Worm (Caenorhabditis elegans): ENCODE measurements around the gene ZK593.3.

The ZK593.3 gene

DNA sequence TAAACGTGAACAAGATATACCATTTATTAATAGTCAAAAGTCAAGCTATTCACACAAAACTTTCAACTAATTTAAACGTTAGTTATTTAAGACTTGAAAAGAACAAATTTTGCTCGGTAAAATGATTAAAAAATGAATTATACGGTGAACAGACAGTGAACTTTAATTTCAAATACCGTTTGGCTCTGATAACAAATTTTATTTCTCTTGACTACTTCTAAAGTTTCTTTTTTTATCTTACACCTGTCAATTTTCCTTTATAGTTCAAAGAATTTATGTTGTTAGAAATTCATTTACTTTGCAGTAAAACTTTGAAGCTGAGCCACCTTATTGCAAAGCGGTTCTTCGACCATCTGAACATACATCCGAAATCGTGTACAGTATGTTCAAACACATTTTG is at the start of gene ZK593.3:
TSS of gene ZK593.3 (plus strand) at position 301 of the 400 bp plus-strand sequence.
- TF ChIP-seq W03F9.2 (tag; optimal IDR thresholded peaks at IDR 0.05) (no peak), dao-5 (tag; optimal IDR thresholded peaks at IDR 0.05) (no peak), him-1 (tag; optimal IDR thresholded peaks at IDR 0.05) (no peak)

DNA sequence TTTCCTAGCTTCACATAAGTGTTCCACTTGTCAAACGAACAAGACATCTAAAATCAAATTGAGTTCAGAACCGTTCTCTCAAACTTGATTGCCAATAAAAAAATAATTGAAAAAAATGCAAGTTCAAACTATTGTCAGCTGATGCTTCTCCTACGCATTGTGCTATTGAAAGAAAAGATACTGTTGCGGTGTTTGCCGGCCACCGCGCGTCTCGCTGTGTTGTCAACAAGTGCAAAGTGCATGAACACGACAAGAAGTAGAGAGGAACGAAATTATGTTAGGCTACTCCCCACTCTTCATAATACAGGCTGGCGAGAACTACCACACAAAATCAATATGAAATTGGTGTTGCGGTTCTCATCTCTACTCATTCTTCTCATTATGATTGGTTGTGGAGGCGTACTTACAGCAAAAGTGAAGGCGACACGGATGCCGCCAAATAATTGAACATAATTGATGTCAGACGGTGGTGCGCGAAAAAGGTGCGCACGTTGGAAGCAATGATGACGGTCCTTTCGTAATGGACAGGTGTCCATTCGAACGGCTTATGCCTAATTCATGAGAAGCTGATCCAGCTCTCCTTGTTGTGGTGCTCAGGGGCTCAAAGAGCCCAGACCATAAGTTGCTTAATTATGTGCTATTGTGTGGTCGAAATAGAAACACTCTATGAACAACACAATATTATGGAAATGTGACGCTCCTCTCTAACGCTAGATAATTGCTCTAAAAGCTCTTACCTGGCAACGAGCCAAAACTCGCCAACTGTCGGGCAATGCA is 47.9 kb upstream of the ZK593.3 start:
- TF ChIP-seq W03F9.2 (tag; optimal IDR thresholded peaks at IDR 0.05) (no peak), dao-5 (tag; optimal IDR thresholded peaks at IDR 0.05) (no peak), him-1 (tag; optimal IDR thresholded peaks at IDR 0.05) (no peak)

DNA sequence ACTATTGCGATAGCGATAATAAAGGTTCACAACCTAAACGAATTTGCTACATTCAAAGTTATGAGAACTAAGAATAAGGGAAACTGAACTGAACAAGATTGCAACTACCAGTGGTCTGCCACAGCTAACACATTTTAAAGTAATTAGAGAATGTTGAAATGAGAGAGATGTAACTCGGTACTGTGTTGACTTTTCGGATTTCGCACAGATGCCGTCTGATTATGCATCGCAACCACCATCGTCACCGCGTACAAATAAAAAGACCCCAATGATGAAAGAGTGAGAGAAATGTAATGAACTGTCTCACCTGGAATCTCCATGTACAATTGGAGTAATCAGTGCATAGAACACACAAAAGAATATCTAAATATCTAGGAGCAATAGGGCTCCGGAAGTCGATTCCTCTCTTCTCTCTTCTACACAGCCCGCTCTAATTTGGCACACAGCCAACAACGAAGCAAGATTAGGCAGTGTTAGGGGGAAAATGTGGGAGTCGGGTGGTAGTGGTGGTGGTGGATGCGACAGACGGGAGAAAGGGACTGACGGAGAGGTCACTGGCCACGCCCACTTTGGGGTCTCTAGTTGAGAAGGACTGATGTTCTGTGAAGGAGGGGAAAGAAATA is 46.7 kb upstream of the ZK593.3 start, which contains the start of gene F13E9.11:
TSS of gene F13E9.11 (minus strand) at position 507 of the 623 bp plus-strand sequence.
- TF ChIP-seq W03F9.2 (tag; optimal IDR thresholded peaks at IDR 0.05) (no peak), him-1 (tag; optimal IDR thresholded peaks at IDR 0.05) (no peak), dao-5 (tag; optimal IDR thresholded peaks at IDR 0.05) (no peak)

DNA sequence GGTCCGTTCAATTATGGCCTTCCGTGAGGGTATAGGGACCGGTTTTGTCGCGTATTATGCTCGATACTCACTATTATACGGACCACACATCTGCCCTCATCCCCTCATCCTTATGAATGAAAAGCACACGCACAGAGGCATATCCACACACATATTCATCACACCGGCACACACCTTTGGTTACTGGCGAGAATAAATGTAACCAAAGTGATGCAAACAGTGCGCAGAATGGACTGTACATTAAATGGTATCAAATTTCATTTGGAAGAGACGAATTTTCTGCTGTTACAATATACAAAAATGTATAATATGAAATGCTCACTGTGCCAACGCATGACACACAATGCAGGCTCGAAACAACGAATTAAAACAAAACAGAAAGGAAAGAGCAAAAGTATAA is 45.8 kb upstream of the ZK593.3 start:
- TF ChIP-seq dao-5 (tag; optimal IDR thresholded peaks at IDR 0.05) (no peak), him-1 (tag; optimal IDR thresholded peaks at IDR 0.05) (no peak), W03F9.2 (tag; optimal IDR thresholded peaks at IDR 0.05) (no peak)

DNA sequence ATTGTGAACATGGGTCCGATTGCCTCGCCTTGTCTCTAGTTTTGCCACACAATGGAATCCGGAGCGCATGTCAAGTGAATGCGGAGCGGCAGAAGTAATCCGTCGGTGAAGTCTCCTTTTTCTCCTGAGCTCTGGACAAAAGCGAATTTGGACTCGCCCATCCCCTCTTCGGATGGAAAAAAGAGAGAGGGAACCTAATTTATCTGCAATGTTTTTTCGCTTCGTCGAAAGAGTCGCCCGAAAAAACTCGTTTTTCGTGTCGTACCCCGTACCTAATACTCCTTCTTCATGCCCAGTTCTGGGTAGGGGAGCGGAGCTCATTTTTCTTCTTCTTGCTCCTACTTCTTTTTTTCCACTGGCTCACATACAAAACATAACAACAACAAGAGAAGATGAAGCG is 45.3 kb upstream of the ZK593.3 start:
- TF ChIP-seq dao-5 (tag; optimal IDR thresholded peaks at IDR 0.05), result no peak
- TF ChIP-seq him-1 (tag; optimal IDR thresholded peaks at IDR 0.05), result peak; percentile 1

DNA sequence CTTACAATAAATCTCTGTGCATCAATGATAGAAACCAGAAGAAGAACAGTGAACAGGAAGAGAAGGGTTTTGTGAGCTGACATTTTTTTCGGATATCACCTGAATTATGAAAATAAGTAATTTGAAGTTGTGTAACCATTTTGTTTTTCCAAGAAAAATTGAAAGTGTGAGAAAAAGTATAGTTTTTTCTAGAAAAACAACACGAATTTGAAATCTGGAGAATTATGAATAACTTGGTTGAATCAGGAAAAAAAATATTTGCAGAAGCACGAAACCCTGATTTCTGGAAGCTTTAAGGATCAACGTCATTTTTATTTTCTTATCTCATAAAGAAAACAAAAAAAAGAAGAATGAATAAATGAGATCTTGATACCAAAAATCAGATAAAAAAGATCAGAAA is 41.0 kb upstream of the ZK593.3 start, which contains the start of gene F13E9.12:
TSS of gene F13E9.12 (minus strand) at position 101 of the 400 bp plus-strand sequence.
- no peak for TF ChIP-seq W03F9.2 (tag; optimal IDR thresholded peaks at IDR 0.05)
- no peak for TF ChIP-seq him-1 (tag; optimal IDR thresholded peaks at IDR 0.05)
- TF ChIP-seq dao-5 (tag; optimal IDR thresholded peaks at IDR 0.05), result no peak

DNA sequence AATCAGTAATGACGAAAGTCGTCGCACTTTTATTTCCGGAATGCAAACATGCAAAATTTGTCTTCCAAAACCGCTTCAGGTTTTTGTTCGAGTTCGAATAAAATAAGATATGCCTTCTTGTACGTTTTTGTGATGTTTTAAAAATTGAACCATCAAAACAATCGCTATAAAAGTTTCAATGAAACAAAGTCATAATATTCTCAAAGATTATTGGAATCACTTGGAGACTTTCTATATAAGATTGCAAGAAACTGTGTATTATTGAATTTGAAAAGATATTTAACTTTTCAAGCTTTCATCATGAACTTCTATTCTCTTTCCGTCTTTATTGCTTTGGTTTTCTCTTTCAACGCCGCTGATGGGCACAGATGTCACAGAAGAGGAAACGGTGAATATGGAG is 38.6 kb upstream of the ZK593.3 start, which contains the start of gene fipr-14:
TSS of gene fipr-14 (plus strand) at position 301 of the 400 bp plus-strand sequence.
- TF ChIP-seq W03F9.2 (tag; optimal IDR thresholded peaks at IDR 0.05) (no peak), dao-5 (tag; optimal IDR thresholded peaks at IDR 0.05) (no peak), him-1 (tag; optimal IDR thresholded peaks at IDR 0.05) (no peak)

DNA sequence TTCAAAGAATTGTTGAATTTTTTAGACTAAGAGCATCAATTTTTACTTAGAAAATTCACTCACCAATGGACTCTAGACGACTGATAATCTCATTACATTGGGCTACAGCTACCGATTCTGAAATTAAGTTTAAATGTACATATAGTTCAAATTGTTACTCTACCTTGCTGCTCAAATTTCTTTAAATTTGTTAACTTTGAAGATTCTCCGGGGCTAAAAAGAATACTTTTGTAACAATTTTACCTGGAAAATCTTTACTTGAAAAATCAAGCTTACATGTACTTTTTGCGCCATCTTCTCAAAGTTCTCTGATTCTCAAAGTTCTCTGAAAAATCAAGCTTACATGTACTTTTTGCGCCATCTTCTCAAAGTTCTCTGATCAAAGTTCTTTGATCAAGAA is 35.9 kb upstream of the ZK593.3 start, which contains the start of gene sdz-13:
TSS of gene sdz-13 (minus strand) at position 101 of the 400 bp plus-strand sequence.
- TF ChIP-seq him-1 (tag; optimal IDR thresholded peaks at IDR 0.05) (no peak), W03F9.2 (tag; optimal IDR thresholded peaks at IDR 0.05) (no peak), dao-5 (tag; optimal IDR thresholded peaks at IDR 0.05) (no peak)

DNA sequence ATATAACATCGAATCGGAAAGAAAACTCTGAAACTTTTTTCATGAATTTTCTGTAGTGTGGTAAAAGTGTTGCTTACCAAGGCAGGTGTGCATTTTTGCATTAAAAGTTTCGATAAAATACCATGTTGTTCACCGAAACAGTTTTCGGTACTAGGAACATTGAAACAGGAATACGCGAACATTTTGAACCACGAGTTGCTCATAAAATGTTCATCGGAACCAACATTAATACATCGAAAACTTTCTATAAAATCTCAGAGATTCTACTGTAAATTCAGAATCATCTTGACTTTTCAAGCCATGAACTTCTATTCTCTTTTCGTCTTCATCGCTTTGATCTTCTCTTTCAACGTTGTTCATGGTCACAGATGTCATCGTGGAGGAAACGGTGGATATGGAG is 35.2 kb upstream of the ZK593.3 start, which contains the start of gene fipr-15:
TSS of gene fipr-15 (plus strand) at position 301 of the 400 bp plus-strand sequence.
- TF ChIP-seq dao-5 (tag; optimal IDR thresholded peaks at IDR 0.05), result no peak
- TF ChIP-seq him-1 (tag; optimal IDR thresholded peaks at IDR 0.05), result no peak
- TF ChIP-seq W03F9.2 (tag; optimal IDR thresholded peaks at IDR 0.05), result no peak

DNA sequence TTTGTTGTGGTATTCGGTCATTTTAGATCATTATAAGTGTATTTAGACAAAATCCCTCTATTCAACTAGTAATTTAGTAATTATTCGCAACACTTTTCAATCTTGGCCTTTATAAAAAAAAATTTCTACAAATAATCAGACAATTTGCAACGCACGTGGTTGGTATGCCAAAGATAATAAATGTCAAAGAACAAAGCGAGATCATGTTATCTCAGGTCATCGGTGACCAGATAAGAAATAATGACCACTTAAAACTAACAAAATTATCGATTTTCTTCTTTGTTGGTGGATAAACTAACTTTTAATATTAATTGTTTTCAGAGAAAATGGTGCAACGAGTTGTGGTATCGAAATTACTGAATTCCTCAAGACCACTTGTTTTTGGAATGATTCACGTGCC is 34.3 kb upstream of the ZK593.3 start, which contains the start of gene F13E9.13:
TSS of gene F13E9.13 (plus strand) at position 317 of the 400 bp plus-strand sequence.
- TF ChIP-seq W03F9.2 (tag; optimal IDR thresholded peaks at IDR 0.05) (no peak), him-1 (tag; optimal IDR thresholded peaks at IDR 0.05) (no peak), dao-5 (tag; optimal IDR thresholded peaks at IDR 0.05) (no peak)

DNA sequence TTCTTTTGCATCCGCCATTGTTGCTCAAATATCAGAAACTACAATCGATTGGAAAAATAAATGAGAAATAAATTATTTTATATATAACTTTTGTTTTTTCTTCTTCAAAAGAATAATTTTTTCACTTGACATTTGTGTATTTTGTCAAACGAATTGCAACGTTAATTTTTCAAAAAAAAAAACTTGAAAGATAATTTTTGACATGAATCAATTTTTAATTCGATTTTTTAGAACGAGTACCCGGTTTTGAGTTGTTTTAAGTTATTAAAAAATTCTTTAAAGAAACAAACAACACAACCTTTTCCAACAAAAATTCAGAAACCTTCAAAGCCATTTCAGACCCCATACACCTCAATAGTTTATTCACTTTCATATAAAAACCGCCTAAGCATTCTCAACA is 31.2 kb upstream of the ZK593.3 start, which contains the start of gene F13E9.5:
TSS of gene F13E9.5 (minus strand) at position 101 of the 400 bp plus-strand sequence.
- TF ChIP-seq him-1 (tag; optimal IDR thresholded peaks at IDR 0.05) (no peak), dao-5 (tag; optimal IDR thresholded peaks at IDR 0.05) (no peak), W03F9.2 (tag; optimal IDR thresholded peaks at IDR 0.05) (no peak)

DNA sequence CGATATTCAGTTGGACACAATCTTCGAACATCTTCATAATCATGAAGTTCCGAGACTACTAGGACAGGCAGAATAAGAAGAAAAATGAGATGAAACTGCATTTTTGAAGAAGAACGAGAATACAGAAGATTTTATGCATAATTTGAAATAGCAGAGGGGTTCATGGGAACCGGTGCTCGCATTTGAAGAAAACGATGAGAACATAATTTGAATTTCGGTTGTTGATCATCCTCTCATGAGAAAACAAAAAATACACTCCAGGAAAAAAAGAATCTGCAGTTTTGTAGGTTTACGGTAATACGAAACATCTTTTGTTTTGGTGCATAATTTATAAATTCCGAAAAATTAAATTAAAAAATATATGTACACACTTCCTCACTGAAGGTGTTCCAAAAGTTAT is 29.6 kb upstream of the ZK593.3 start, which contains the start of gene srlf-11:
TSS of gene srlf-11 (minus strand) at position 101 of the 400 bp plus-strand sequence.
- TF ChIP-seq W03F9.2 (tag; optimal IDR thresholded peaks at IDR 0.05), result no peak
- no peak for TF ChIP-seq dao-5 (tag; optimal IDR thresholded peaks at IDR 0.05)
- TF ChIP-seq him-1 (tag; optimal IDR thresholded peaks at IDR 0.05), result no peak

DNA sequence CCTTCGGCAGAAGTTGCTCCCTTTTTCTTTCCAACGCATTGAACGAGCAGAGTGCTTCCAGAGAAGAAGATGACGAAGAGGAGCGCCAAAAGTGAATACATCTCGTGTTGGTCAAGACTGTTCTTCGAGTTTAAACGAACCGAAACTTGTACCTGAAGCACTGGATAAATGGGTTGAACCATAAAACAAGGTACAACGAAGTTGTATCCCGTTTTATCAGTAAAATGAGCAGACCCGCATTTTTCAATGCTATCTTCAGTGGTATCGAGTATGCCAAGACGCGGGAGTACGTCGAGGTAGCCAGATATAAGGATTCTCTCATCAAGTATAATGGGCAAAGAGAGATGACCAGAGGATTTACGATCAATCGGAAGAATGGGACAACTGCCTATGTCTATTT is 28.2 kb upstream of the ZK593.3 start, which contains the start of gene F13E9.16:
TSS of gene F13E9.16 (minus strand) at position 101 of the 400 bp plus-strand sequence.
- TF ChIP-seq him-1 (tag; optimal IDR thresholded peaks at IDR 0.05) (no peak), W03F9.2 (tag; optimal IDR thresholded peaks at IDR 0.05) (no peak), dao-5 (tag; optimal IDR thresholded peaks at IDR 0.05) (no peak)

All from whole organism, L4/young adult.